Worm (Caenorhabditis elegans) whole organism, early embryonic: ENCODE data around the gene mec-4.

ENCODE experiments used
- ama-1 ChIP-seq: fragments of 150-350 bp; optimal IDR thresholded peaks from 2 replicates; lab custom pipeline; 2014
- flt-1 ChIP-seq: fragments of 200-800 bp; sonication (Bioruptor generic); IDR thresholded peaks from 2 replicates; pipeline ENCODE4 v1.3.6; 2022; ENCODE audit warnings: missing genetic modification characterization, missing compliant biosample characterization
- sea-1 ChIP-seq: fragments of 200-800 bp; sonication (Bioruptor generic); conservative IDR thresholded peaks from 2 replicates; pipeline ENCODE4 v1.3.6; 2022; ENCODE audit warnings: missing genetic modification characterization, missing compliant biosample characterization
- tbx-37 ChIP-seq: fragments of 200-800 bp; sonication (Bioruptor generic); conservative IDR thresholded peaks from 2 replicates; pipeline ENCODE4 v1.3.6; 2022; ENCODE audit warnings: missing genetic modification reagents, missing genetic modification characterization, missing compliant biosample characterization

DNA sequence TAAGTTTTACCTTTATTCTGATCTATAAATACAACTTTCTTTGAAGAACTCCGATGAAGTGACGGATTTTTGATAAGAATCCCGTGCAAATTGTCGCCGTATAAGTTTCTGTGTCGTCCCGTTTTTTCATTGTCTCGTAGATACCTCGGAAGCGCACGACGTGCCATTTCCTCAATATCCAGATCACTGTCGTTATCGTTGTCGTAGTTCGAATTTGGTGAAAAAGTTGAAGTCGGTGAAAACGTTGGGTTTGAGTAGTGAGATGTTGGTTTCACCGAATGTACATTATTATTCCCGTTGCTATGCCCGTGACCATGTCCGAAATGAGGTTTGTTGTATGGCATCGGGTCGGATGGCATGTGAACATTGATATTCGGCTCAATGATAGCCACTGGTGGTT is 2.8 kb upstream of the mec-4 start:
- no peak for TF ChIP-seq tbx-37 (GFP tag; lab: Robert Waterston, UW)
- TF ChIP-seq sea-1 (GFP tag; lab: Robert Waterston, UW) = no peak
- no peak for TF ChIP-seq ama-1 (lab: Kevin White, UChicago)
- TF ChIP-seq flt-1 (GFP tag; lab: Robert Waterston, UW) = no peak
